Fruit fly (Drosophila melanogaster): ENCODE data around the gene CG17193.

Gene CG17193

dm6 chr3R:19998418-19998817 lies 57.5 kb downstream of the CG17193 start (continued):
- TF ChIP-seq CG32767 (GFP tag; IDR thresholded peaks at IDR 0.05) (0 out of 2 replicates have a peak, but pooled peaks have one; percentile 46), CG3838 (GFP tag; optimal IDR thresholded peaks at IDR 0.05) (no peak), CG6854 (GFP tag; optimal IDR thresholded peaks at IDR 0.05) (no peak), ato (GFP tag; IDR thresholded peaks at IDR 0.05; ENCODE audit: partially characterized antibody) (no peak), al (GFP tag; IDR thresholded peaks at IDR 0.05) (no peak), Dp (GFP tag; optimal IDR thresholded peaks at IDR 0.05) (no peak), YL-1 (GFP tag; optimal IDR thresholded peaks at IDR 0.05) (no peak), insv (GFP tag; optimal IDR thresholded peaks at IDR 0.05) (no peak), CG13624 (GFP tag; optimal IDR thresholded peaks at IDR 0.05) (peak; percentile 29), CG32772 (GFP tag; IDR thresholded peaks at IDR 0.05) (peak; percentile 83), CG4730 (GFP tag; IDR thresholded peaks at IDR 0.05) (peak; percentile 65), vvl (GFP tag; IDR thresholded peaks at IDR 0.05) (peak; percentile 89), unpg (GFP tag; optimal IDR thresholded peaks at IDR 0.05) (peak; percentile 81), CG9932 (GFP tag; IDR thresholded peaks at IDR 0.05) (0 out of 2 replicates have a peak, but pooled peaks have one; percentile 19), dm (GFP tag; optimal IDR thresholded peaks at IDR 0.05) (peak; percentile 44), tgo (GFP tag; IDR thresholded peaks at IDR 0.05) (peak; percentile 61; the same call in 1 of the 3 replicates), gcm (GFP tag; optimal IDR thresholded peaks at IDR 0.05) (peak; percentile 61), kni (GFP tag; optimal IDR thresholded peaks at IDR 0.05) (peak; percentile 12), Mad (GFP tag; optimal IDR thresholded peaks at IDR 0.05) (peak; percentile 32), CG5953 (GFP tag; IDR thresholded peaks at IDR 0.05) (peak; percentile 64), CkIIα-i1 (GFP tag; IDR thresholded peaks at IDR 0.05) (no peak), H2.0 (GFP tag; IDR thresholded peaks at IDR 0.05) (peak; percentile 86), CG17612 (GFP tag; IDR thresholded peaks at IDR 0.05) (no peak), HLH3B (GFP tag; IDR thresholded peaks at IDR 0.05) (peak; percentile 85), CG9609 (GFP tag; optimal IDR thresholded peaks at IDR 0.05) (peak; percentile 70), Neu2 (GFP tag; optimal IDR thresholded peaks at IDR 0.05; ENCODE audit: borderline replicate concordance) (no peak), Doc3 (GFP tag; IDR thresholded peaks at IDR 0.05; ENCODE audit: partially characterized antibody) (no peak), Xbp1 (GFP tag; optimal IDR thresholded peaks at IDR 0.05) (peak; percentile 78), jumu (GFP tag; optimal IDR thresholded peaks at IDR 0.05) (peak; percentile 81), pros (GFP tag; optimal IDR thresholded peaks at IDR 0.05) (no peak), CG9215 (GFP tag; IDR thresholded peaks at IDR 0.05) (peak; percentile 39; the same call in 1 of the 2 replicates), CG4707 (GFP tag; optimal IDR thresholded peaks at IDR 0.05) (peak; percentile 54), cato (GFP tag; optimal IDR thresholded peaks at IDR 0.05; ENCODE audit: borderline replicate concordance) (peak; percentile 62), Lpt (GFP tag; optimal IDR thresholded peaks at IDR 0.05) (no peak), pb (GFP tag; optimal IDR thresholded peaks at IDR 0.05) (no peak), C15 (GFP tag; IDR thresholded peaks at IDR 0.05) (0 out of 3 replicates have a peak, but pooled peaks have one; percentile 36), jing (GFP tag; optimal IDR thresholded peaks at IDR 0.05) (peak; percentile 64), Hr39 (optimal IDR thresholded peaks at IDR 0.05) (no peak), hbn (GFP tag; IDR thresholded peaks at IDR 0.05; ENCODE audit: partially characterized antibody) (no peak), ap (GFP tag; IDR thresholded peaks at IDR 0.05) (peak; percentile 62), CG17385 (GFP tag; optimal IDR thresholded peaks at IDR 0.05) (peak; percentile 66), bcd (GFP tag; optimal IDR thresholded peaks at IDR 0.05) (peak; percentile 60), CG4360 (GFP tag; IDR thresholded peaks at IDR 0.05) (peak; percentile 49), sens (GFP tag) (peak; percentile 96), Dip2 (GFP tag; IDR thresholded peaks at IDR 0.05) (no peak), Abd-B (GFP tag; optimal IDR thresholded peaks at IDR 0.05) (peak; percentile 53), CG12219 (GFP tag; optimal IDR thresholded peaks at IDR 0.05) (peak; percentile 79), Lhr (GFP tag; optimal IDR thresholded peaks at IDR 0.05) (peak; percentile 32), toy (GFP tag; IDR thresholded peaks at IDR 0.05) (no peak), NfI (GFP tag; optimal IDR thresholded peaks at IDR 0.05) (peak; percentile 62), ranshi (GFP tag; IDR thresholded peaks at IDR 0.05) (peak; percentile 70; the same call in 1 of the 2 replicates), CG12659 (GFP tag; optimal IDR thresholded peaks at IDR 0.05) (peak; percentile 62)

Data from whole organism, embryonic.